Comparison of ENCODE assay signal across 5 worm cellular contexts in genomic region chrIV:11248031-11248631, ce11.
TF ChIP-seq lines count a peak whose summit lies in the region.

Gene C05C12.4, minus strand, starts transcription at chrIV:11248081.

TF ChIP-seq in whole organism, L1 larva, 84 proteins besides CTCF, POLR2A, EP300 and RAD21:
- TF ChIP-seq F16B12.6 (tag; optimal IDR thresholded peaks at IDR 0.05; lab: Kevin White, UChicago): no peak
- TF ChIP-seq elt-3 (tag; optimal IDR thresholded peaks at IDR 0.05; lab: Kevin White, UChicago): no peak
- TF ChIP-seq unc-86 (tag; optimal IDR thresholded peaks at IDR 0.05; lab: Kevin White, UChicago): no peak
- TF ChIP-seq efl-1 (optimal IDR thresholded peaks at IDR 0.05; lab: Kevin White, UChicago): no peak
- TF ChIP-seq efl-1 (GFP tag; optimal IDR thresholded peaks at IDR 0.05 in 1 of 2; lab: Kevin White, UChicago): peak in 1 of 2 experiments; percentile 14
- no peak for TF ChIP-seq snu-23 (GFP tag; optimal IDR thresholded peaks at IDR 0.05; lab: Kevin White, UChicago)
- no peak for TF ChIP-seq ces-1 (GFP tag; optimal IDR thresholded peaks at IDR 0.05; lab: Kevin White, UChicago)
- TF ChIP-seq elt-2 (tag; optimal IDR thresholded peaks at IDR 0.05; lab: Kevin White, UChicago): peak; percentile 18
- TF ChIP-seq ceh-90 (tag; optimal IDR thresholded peaks at IDR 0.05; lab: Kevin White, UChicago): no peak
- no peak for TF ChIP-seq dpl-1 (GFP tag; optimal IDR thresholded peaks at IDR 0.05; lab: Kevin White, UChicago)
- TF ChIP-seq snpc-4 (tag; optimal IDR thresholded peaks at IDR 0.05; lab: Kevin White, UChicago): no peak

TF ChIP-seq in whole organism, L2 larva, 48 proteins besides CTCF, POLR2A, EP300 and RAD21:
- TF ChIP-seq fos-1 (tag; optimal IDR thresholded peaks at IDR 0.05; lab: Kevin White, UChicago) (peak; percentile 76), ZK546.5 (tag; optimal IDR thresholded peaks at IDR 0.05; lab: Kevin White, UChicago) (no peak), lsy-2 (tag; optimal IDR thresholded peaks at IDR 0.05; lab: Kevin White, UChicago) (no peak)
TF ChIP-seq in whole organism, L2 larva: peak in this region for 1.

TF ChIP-seq in whole organism, L3 larva, 47 proteins besides CTCF, POLR2A, EP300 and RAD21:
- TF ChIP-seq elt-2 (tag; optimal IDR thresholded peaks at IDR 0.05; lab: Kevin White, UChicago) (peak; percentile 69), pqm-1 (tag; optimal IDR thresholded peaks at IDR 0.05; lab: Kevin White, UChicago) (peak; percentile 44), skn-1 (tag; optimal IDR thresholded peaks at IDR 0.05; lab: Kevin White, UChicago) (peak; percentile 49), jun-1 (tag; optimal IDR thresholded peaks at IDR 0.05; lab: Kevin White, UChicago) (no peak), aly-2 (tag; optimal IDR thresholded peaks at IDR 0.05; lab: Kevin White, UChicago) (no peak)

TF ChIP-seq in whole organism, L4 larva, 104 proteins besides CTCF, POLR2A, EP300 and RAD21:
- TF ChIP-seq ztf-11 (tag; optimal IDR thresholded peaks at IDR 0.05; lab: Kevin White, UChicago) (no peak), ZK546.5 (tag; optimal IDR thresholded peaks at IDR 0.05; lab: Kevin White, UChicago) (no peak), lir-3 (tag; optimal IDR thresholded peaks at IDR 0.05; lab: Kevin White, UChicago) (no peak), php-3 (GFP tag; IDR thresholded peaks at IDR 0.05; lab: Robert Waterston, UW) (peak; percentile 46; the same call in 1 of the 2 replicates), R02D3.7 (tag; optimal IDR thresholded peaks at IDR 0.05; lab: Kevin White, UChicago) (no peak), nhr-77 (tag; optimal IDR thresholded peaks at IDR 0.05; lab: Kevin White, UChicago) (peak; percentile 20), mes-2 (tag; optimal IDR thresholded peaks at IDR 0.05; lab: Kevin White, UChicago; ENCODE audit: poor library complexity, severe bottlenecking) (no peak), mep-1 (tag; optimal IDR thresholded peaks at IDR 0.05; lab: Kevin White, UChicago) (no peak), jun-1 (tag; optimal IDR thresholded peaks at IDR 0.05; lab: Kevin White, UChicago) (no peak), lin-15B (tag; optimal IDR thresholded peaks at IDR 0.05; lab: Kevin White, UChicago) (no peak), gei-8 (GFP tag; optimal IDR thresholded peaks at IDR 0.05; lab: Kevin White, UChicago) (no peak), nhr-48 (tag; optimal IDR thresholded peaks at IDR 0.05; lab: Kevin White, UChicago) (no peak), zag-1 (tag; optimal IDR thresholded peaks at IDR 0.05; lab: Kevin White, UChicago) (no peak), hif-1 (tag; optimal IDR thresholded peaks at IDR 0.05; lab: Kevin White, UChicago) (no peak), skn-1 (tag; optimal IDR thresholded peaks at IDR 0.05; lab: Kevin White, UChicago) (no peak), arid-1 (GFP tag; conservative IDR thresholded peaks at IDR 0.05; lab: Robert Waterston, UW) (no peak), spr-3 (GFP tag; optimal IDR thresholded peaks at IDR 0.05; lab: Kevin White, UChicago) (no peak), snpc-1.2 (GFP tag; IDR thresholded peaks at IDR 0.05; lab: Robert Waterston, UW) (no peak), aha-1 (tag; lab: Kevin White, UChicago) (peak; percentile 13), ZK337.2 (GFP tag; IDR thresholded peaks at IDR 0.05; lab: Robert Waterston, UW) (no peak), pqm-1 (tag; optimal IDR thresholded peaks at IDR 0.05; lab: Kevin White, UChicago) (peak; percentile 57), zfp-3 (GFP tag; conservative IDR thresholded peaks at IDR 0.05; lab: Robert Waterston, UW) (no peak), dve-1 (tag; optimal IDR thresholded peaks at IDR 0.05; lab: Kevin White, UChicago; ENCODE audit: insufficient read depth) (peak; percentile 51), pha-4 (GFP tag; IDR thresholded peaks at IDR 0.05; lab: Robert Waterston, UW) (no peak), pha-4 (tag; optimal IDR thresholded peaks at IDR 0.05; lab: Kevin White, UChicago) (no peak), ceh-32 (tag; optimal IDR thresholded peaks at IDR 0.05; lab: Kevin White, UChicago; ENCODE audit: poor library complexity) (no peak), daf-16 (GFP tag; optimal IDR thresholded peaks at IDR 0.05; lab: Kevin White, UChicago) (no peak), daf-16 (tag; optimal IDR thresholded peaks at IDR 0.05; lab: Kevin White, UChicago) (peak; percentile 72), lim-7 (GFP tag; IDR thresholded peaks at IDR 0.05; lab: Robert Waterston, UW) (no peak), mdt-29 (GFP tag; IDR thresholded peaks at IDR 0.05; lab: Robert Waterston, UW) (no peak), lin-38 (GFP tag; IDR thresholded peaks at IDR 0.05; lab: Robert Waterston, UW) (no peak), lin-13 (GFP tag; optimal IDR thresholded peaks at IDR 0.05; lab: Kevin White, UChicago) (no peak), nhr-28 (tag; optimal IDR thresholded peaks at IDR 0.05; lab: Kevin White, UChicago) (peak; percentile 71), T26A8.4 (GFP tag; IDR thresholded peaks at IDR 0.05; lab: Robert Waterston, UW) (no peak), rbr-2 (tag; optimal IDR thresholded peaks at IDR 0.05; lab: Kevin White, UChicago) (no peak), hlh-30 (tag; optimal IDR thresholded peaks at IDR 0.05; lab: Kevin White, UChicago; ENCODE audit: insufficient read depth) (peak; percentile 30)

TF ChIP-seq in whole organism, young adult, 124 proteins besides CTCF, POLR2A, EP300 and RAD21:
- TF ChIP-seq let-607 (tag; optimal IDR thresholded peaks at IDR 0.05; lab: Kevin White, UChicago): peak in 1 of 2 experiments; percentile 20
- peak; percentile 35 for TF ChIP-seq nhr-80 (tag; optimal IDR thresholded peaks at IDR 0.05; lab: Kevin White, UChicago)
- TF ChIP-seq zfh-2 (GFP tag; conservative IDR thresholded peaks at IDR 0.05; lab: Robert Waterston, UW): no peak
- TF ChIP-seq pha-4 (tag; optimal IDR thresholded peaks at IDR 0.05; lab: Kevin White, UChicago): peak; percentile 4
